Worm (Caenorhabditis elegans) whole organism, midembryonic: ENCODE measurements around the gene srsx-6.

Experiments
- T22C8.4 ChIP-seq: fragments of 200-800 bp; sonication (Bioruptor generic); IDR thresholded peaks from 2 replicates; pipeline ENCODE4 v1.3.6; 2022; ENCODE audit warnings: missing genetic modification characterization, missing compliant biosample characterization
- cog-1 ChIP-seq: sonication (generic microtip); optimal IDR thresholded peaks from 2 replicates; lab custom pipeline; 2016; ENCODE audit warnings: missing genetic modification characterization, missing compliant biosample characterization
- flt-1 ChIP-seq: fragments of 200-800 bp; sonication (Bioruptor generic); IDR thresholded peaks from 2 replicates; pipeline ENCODE4 v1.3.6; 2022; ENCODE audit warnings: missing genetic modification characterization, missing compliant biosample characterization
- klf-2 ChIP-seq: fragments of 200-800 bp; sonication (Bioruptor generic); conservative IDR thresholded peaks from 2 replicates; pipeline ENCODE4 v1.3.6; 2022; ENCODE audit warnings: missing genetic modification reagents, missing genetic modification characterization, missing compliant biosample characterization
- med-1 ChIP-seq: sonication (generic microtip); optimal IDR thresholded peaks from 2 replicates; lab custom pipeline; 2017; ENCODE audit warnings: missing genetic modification characterization, mild to moderate bottlenecking, missing compliant biosample characterization, antibody characterized with exemption, missing genetic modification reagents; ENCODE audit not compliant: insufficient read depth
- ref-1 ChIP-seq: fragments of 200-800 bp; sonication (Bioruptor generic); conservative IDR thresholded peaks from 2 replicates; pipeline ENCODE4 v1.3.6; 2022; ENCODE audit warnings: missing genetic modification reagents, missing genetic modification characterization, missing compliant biosample characterization
- tab-1 ChIP-seq: fragments of 200-800 bp; sonication (Bioruptor generic); IDR thresholded peaks from 2 replicates; pipeline ENCODE4 v1.3.6; 2022; ENCODE audit warnings: missing genetic modification characterization, missing compliant biosample characterization
- ztf-23 ChIP-seq: fragments of 200-800 bp; sonication (Bioruptor generic); IDR thresholded peaks from 2 replicates; pipeline ENCODE4 v1.3.6; 2022; ENCODE audit warnings: missing genetic modification reagents, missing genetic modification characterization, missing compliant biosample characterization
- ztf-29 ChIP-seq: fragments of 200-800 bp; sonication (Bioruptor generic); IDR thresholded peaks from 2 replicates; pipeline ENCODE4 v1.3.6; 2022; ENCODE audit warnings: missing genetic modification reagents, missing genetic modification characterization, missing compliant biosample characterization

The srsx-6 gene

ce11 chrV:7954552-7954951 is 27.7 kb downstream of the srsx-6 start, which contains the start of gene F26D11.13:
Gene F26D11.13, minus strand, starts transcription at chrV:7954652.
- no peak for TF ChIP-seq cog-1
- TF ChIP-seq ztf-23 (GFP tag; lab: Robert Waterston, UW), result no peak
- no peak for TF ChIP-seq ref-1 (GFP tag; lab: Robert Waterston, UW)
- TF ChIP-seq T22C8.4 (GFP tag; lab: Robert Waterston, UW), result no peak
- TF ChIP-seq ztf-29 (GFP tag; lab: Robert Waterston, UW), result no peak
- TF ChIP-seq flt-1 (GFP tag; lab: Robert Waterston, UW), result no peak
- TF ChIP-seq tab-1 (GFP tag; lab: Robert Waterston, UW), result no peak
- no peak for TF ChIP-seq klf-2 (GFP tag; lab: Robert Waterston, UW)
- TF ChIP-seq med-1 (GFP tag; lab: Kevin White, UChicago), result no peak

ce11 chrV:7955168-7955567 is 28.3 kb downstream of the srsx-6 start, which contains the start of gene F26D11.12:
Gene F26D11.12, minus strand, starts transcription at chrV:7955312.
- TF ChIP-seq cog-1 (no peak), ztf-23 (GFP tag; lab: Robert Waterston, UW) (no peak), T22C8.4 (GFP tag; lab: Robert Waterston, UW) (no peak), tab-1 (GFP tag; lab: Robert Waterston, UW) (no peak), ztf-29 (GFP tag; lab: Robert Waterston, UW) (no peak), flt-1 (GFP tag; lab: Robert Waterston, UW) (no peak), ref-1 (GFP tag; lab: Robert Waterston, UW) (no peak)

ce11 chrV:7956218-7956617 is 29.3 kb downstream of the srsx-6 start, which contains the start of gene pals-34:
Gene pals-34, minus strand, starts transcription at chrV:7956497.
- TF ChIP-seq ztf-23 (GFP tag; lab: Robert Waterston, UW) (no peak), tab-1 (GFP tag; lab: Robert Waterston, UW) (no peak), ref-1 (GFP tag; lab: Robert Waterston, UW) (no peak), T22C8.4 (GFP tag; lab: Robert Waterston, UW) (no peak), ztf-29 (GFP tag; lab: Robert Waterston, UW) (no peak), med-1 (GFP tag; lab: Kevin White, UChicago) (no peak), klf-2 (GFP tag; lab: Robert Waterston, UW) (no peak), flt-1 (GFP tag; lab: Robert Waterston, UW) (no peak), cog-1 (no peak)

ce11 chrV:7958740-7959320 is 31.9 kb downstream of the srsx-6 start, which contains the start of the genes clec-217 and F26D11.2:
Gene clec-217, minus strand, starts transcription at chrV:7958840.
Gene F26D11.2, plus strand, starts transcription at chrV:7959270.
- no peak for TF ChIP-seq flt-1 (GFP tag; lab: Robert Waterston, UW)
- no peak for TF ChIP-seq ref-1 (GFP tag; lab: Robert Waterston, UW)
- TF ChIP-seq klf-2 (GFP tag; lab: Robert Waterston, UW), result no peak
- no peak for TF ChIP-seq med-1 (GFP tag; lab: Kevin White, UChicago)
- no peak for TF ChIP-seq T22C8.4 (GFP tag; lab: Robert Waterston, UW)
- no peak for TF ChIP-seq tab-1 (GFP tag; lab: Robert Waterston, UW)
- no peak for TF ChIP-seq ztf-23 (GFP tag; lab: Robert Waterston, UW)
- TF ChIP-seq ztf-29 (GFP tag; lab: Robert Waterston, UW), result no peak
- no peak for TF ChIP-seq cog-1

ce11 chrV:7964429-7964828 is 37.5 kb downstream of the srsx-6 start:
- TF ChIP-seq klf-2 (GFP tag; lab: Robert Waterston, UW), result no peak
- TF ChIP-seq flt-1 (GFP tag; lab: Robert Waterston, UW), result no peak
- no peak for TF ChIP-seq ztf-23 (GFP tag; lab: Robert Waterston, UW)
- no peak for TF ChIP-seq ref-1 (GFP tag; lab: Robert Waterston, UW)
- TF ChIP-seq cog-1, result no peak
- no peak for TF ChIP-seq T22C8.4 (GFP tag; lab: Robert Waterston, UW)
- TF ChIP-seq med-1 (GFP tag; lab: Kevin White, UChicago), result no peak
- TF ChIP-seq tab-1 (GFP tag; lab: Robert Waterston, UW), result no peak
- TF ChIP-seq ztf-29 (GFP tag; lab: Robert Waterston, UW), result no peak

- peak; percentile 39; the same call in 1 of the 2 replicates for TF ChIP-seq T22C8.4 (GFP tag; lab: Robert Waterston, UW)
- TF ChIP-seq ztf-23 (GFP tag; lab: Robert Waterston, UW), result no peak
Measured at ce11 chrV:7969107-7969506, 42.2 kb downstream of the srsx-6 start, which contains the start of gene che-7. Gene che-7, minus strand, starts transcription at chrV:7969207.

ce11 chrV:7970519-7970918 is 43.6 kb downstream of the srsx-6 start:
- TF ChIP-seq flt-1 (GFP tag; lab: Robert Waterston, UW) (no peak), med-1 (GFP tag; lab: Kevin White, UChicago) (no peak), ztf-29 (GFP tag; lab: Robert Waterston, UW) (no peak), ztf-23 (GFP tag; lab: Robert Waterston, UW) (no peak), T22C8.4 (GFP tag; lab: Robert Waterston, UW) (no peak), ref-1 (GFP tag; lab: Robert Waterston, UW) (no peak), tab-1 (GFP tag; lab: Robert Waterston, UW) (no peak), klf-2 (GFP tag; lab: Robert Waterston, UW) (no peak), cog-1 (no peak)

ce11 chrV:7971376-7971775 is 44.5 kb downstream of the srsx-6 start:
- no peak for TF ChIP-seq tab-1 (GFP tag; lab: Robert Waterston, UW)
